Fruit fly (Drosophila melanogaster): Measurements from ENCODE around the gene mei-217.

DNA sequence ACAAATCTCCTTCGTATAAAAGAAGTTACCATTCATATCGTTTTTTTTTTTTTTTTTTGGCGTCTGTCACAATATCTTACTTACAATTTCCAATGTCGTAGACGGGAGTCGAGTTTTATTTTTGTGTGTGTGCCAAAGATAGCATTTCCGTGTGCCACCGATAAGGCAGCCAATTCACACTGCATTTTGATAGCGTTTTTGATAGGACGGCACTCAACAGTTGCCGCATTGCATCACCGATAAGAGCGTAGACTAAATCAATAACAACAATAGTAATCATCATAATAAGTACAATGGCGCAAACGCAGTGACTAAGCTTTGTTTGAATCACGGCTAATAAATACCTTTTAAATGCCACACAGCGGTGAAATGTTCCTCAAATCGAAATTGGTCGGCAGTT lies 43.6 kb upstream of the mei-217 start:
- TF ChIP-seq gem (tag; optimal IDR thresholded peaks at IDR 0.05), result no peak
- TF ChIP-seq sug (tag; optimal IDR thresholded peaks at IDR 0.05), result no peak
- no peak for TF ChIP-seq klu (GFP tag; IDR thresholded peaks at IDR 0.05)
- TF ChIP-seq otp (GFP tag; IDR thresholded peaks at IDR 0.05), result no peak
- no peak for TF ChIP-seq HmgZ (tag; optimal IDR thresholded peaks at IDR 0.05)
- no peak for TF ChIP-seq CG14710 (tag; optimal IDR thresholded peaks at IDR 0.05)
